Worm (Caenorhabditis elegans) whole organism, L4 larva: ENCODE results near the gene F58B4.6.

Experiments used
- ama-1 ChIP-seq: fragments of 150-350 bp; optimal IDR thresholded peaks from 2 replicates; lab custom pipeline; 2014; ENCODE audit warnings: inconsistent platforms, mixed read lengths
- ceh-82 ChIP-seq: sonication (generic microtip); optimal IDR thresholded peaks from 2 replicates; lab custom pipeline; 2017; ENCODE audit warnings: missing biosample characterization, missing genetic modification characterization
- ctbp-1 ChIP-seq: fragments of 200-800 bp; sonication (Bioruptor generic); IDR thresholded peaks from 2 replicates; pipeline ENCODE4 v1.3.6; 2022; ENCODE audit warnings: missing genetic modification reagents, missing genetic modification characterization, missing compliant biosample characterization
- dve-1 ChIP-seq: sonication (generic microtip); optimal IDR thresholded peaks from 2 replicates; lab custom pipeline; 2017; ENCODE audit warnings: antibody characterized with exemption, mild to moderate bottlenecking, missing genetic modification characterization, missing compliant biosample characterization; ENCODE audit not compliant: insufficient read depth
- fkh-10 ChIP-seq: fragments of 150-350 bp; optimal IDR thresholded peaks from 2 replicates; lab custom pipeline; 2014; ENCODE audit warnings: missing biosample characterization, missing genetic modification reagents, missing genetic modification characterization
- lin-39 ChIP-seq: fragments of 150-350 bp; optimal IDR thresholded peaks from 2 replicates; lab custom pipeline; 2014; ENCODE audit warnings: missing biosample characterization, missing genetic modification reagents, missing genetic modification characterization
- lsy-2 ChIP-seq, 2 experiments: fragments of 150-350 bp in 1 of 2; sonication (generic microtip) in 1 of 2; optimal IDR thresholded peaks; 2 replicates each; lab custom pipeline; 2014 to 2017; ENCODE audit warnings: missing biosample characterization in 2 of 2, missing genetic modification characterization in 2 of 2
- nhr-237 ChIP-seq: sonication (generic microtip); optimal IDR thresholded peaks from 2 replicates; lab custom pipeline; 2017; ENCODE audit warnings: missing biosample characterization, missing genetic modification characterization
- nhr-42 ChIP-seq: fragments of 200-800 bp; sonication (Bioruptor generic); IDR thresholded peaks from 2 replicates; pipeline ENCODE4 v1.3.6; 2022; ENCODE audit warnings: missing genetic modification characterization, missing compliant biosample characterization
- nhr-6 ChIP-seq: fragments of 150-350 bp; optimal IDR thresholded peaks from 2 replicates; lab custom pipeline; 2014; ENCODE audit warnings: missing biosample characterization, missing genetic modification characterization
- pha-4 ChIP-seq, 2 experiments: fragments of 150-350 bp in 1 of 2; fragments of 200-800 bp in 1 of 2; sonication (Bioruptor generic) in 1 of 2; IDR thresholded peaks in 1 of 2; optimal IDR thresholded peaks in 1 of 2; 2 replicates each; pipeline versions ENCODE4 v1.3.6 to Lab custom; 2014 to 2022; ENCODE audit warnings: missing genetic modification characterization in 2 of 2, missing genetic modification reagents in 2 of 2, missing biosample characterization in 1 of 2, missing compliant biosample characterization in 1 of 2
- skn-1 ChIP-seq: fragments of 150-350 bp; optimal IDR thresholded peaks from 2 replicates; lab custom pipeline; 2014; ENCODE audit warnings: missing biosample characterization, missing genetic modification characterization
- zag-1 ChIP-seq: fragments of 150-350 bp; optimal IDR thresholded peaks from 2 replicates; lab custom pipeline; 2014; ENCODE audit warnings: missing biosample characterization, missing genetic modification characterization

DNA sequence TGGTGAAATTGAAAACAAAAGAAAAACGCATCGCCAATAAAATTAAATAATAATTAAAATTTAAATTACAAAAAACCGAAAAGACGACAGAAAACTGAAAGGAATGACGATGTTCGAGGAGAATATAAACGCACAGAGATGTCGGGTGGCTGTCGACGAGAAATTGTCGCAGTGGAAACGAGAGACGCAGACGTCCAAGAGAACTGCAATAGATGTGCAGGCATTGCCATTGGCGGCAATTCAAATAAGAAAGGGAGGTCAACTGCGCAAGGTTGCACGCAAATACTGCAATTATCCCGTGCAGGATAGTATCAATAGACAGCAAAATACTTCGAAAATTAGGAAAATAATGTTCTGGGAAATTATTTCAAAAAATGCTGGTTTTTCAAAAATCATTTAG, 27.7 kb upstream of the F58B4.6 start:
- TF ChIP-seq ama-1 (lab: Kevin White, UChicago) (peak; percentile 75), nhr-6 (tag; lab: Kevin White, UChicago) (peak; percentile 99), pha-4 (GFP tag; IDR thresholded peaks at IDR 0.05; lab: Robert Waterston, UW) (peak; percentile 98), pha-4 (tag; optimal IDR thresholded peaks at IDR 0.05; lab: Kevin White, UChicago) (peak; percentile 99), dve-1 (tag; lab: Kevin White, UChicago) (peak; percentile 99), nhr-42 (GFP tag; lab: Robert Waterston, UW) (peak; percentile 97), lin-39 (tag; lab: Kevin White, UChicago) (no peak), fkh-10 (GFP tag; lab: Kevin White, UChicago) (peak; percentile 95), lsy-2 (tag; optimal IDR thresholded peaks at IDR 0.05; lab: Kevin White, UChicago) (peak; percentile 93 to 98), zag-1 (tag; lab: Kevin White, UChicago) (peak; percentile 84), ctbp-1 (peak; percentile 97), skn-1 (peak; percentile 74), ceh-82 (no peak), nhr-237 (tag; lab: Kevin White, UChicago) (peak; percentile 80)
